Fruit fly (Drosophila melanogaster) whole organism, embryonic: ENCODE data around the gene CG43922.

Experiments
- ATbp ChIP-seq: fragments of 200-800 bp; sonication (Bioruptor generic); optimal IDR thresholded peaks from 2 replicates; lab custom pipeline; 2017; ENCODE audit warnings: missing biosample characterization, mild to moderate bottlenecking, missing genetic modification characterization, missing genetic modification reagents
- B-H1 ChIP-seq: fragments of 200-800 bp; sonication (Bioruptor generic); IDR thresholded peaks from 3 replicates; pipeline ENCODE4 v1.3.6; 2022; ENCODE audit warnings: missing biosample characterization, missing genetic modification characterization
- C15 ChIP-seq: fragments of 200-800 bp; sonication (Bioruptor generic); IDR thresholded peaks from 3 replicates; pipeline ENCODE4 v1.3.6; 2022; ENCODE audit warnings: missing biosample characterization, missing genetic modification characterization
- CG10565 ChIP-seq: fragments of 200-800 bp; sonication (Bioruptor generic); optimal IDR thresholded peaks from 3 replicates; lab custom pipeline; 2016; ENCODE audit warnings: missing biosample characterization, mild to moderate bottlenecking, missing genetic modification characterization
- CG10654 ChIP-seq: fragments of 200-800 bp; sonication (Bioruptor generic); optimal IDR thresholded peaks from 2 replicates; lab custom pipeline; 2016; ENCODE audit warnings: missing biosample characterization, missing genetic modification characterization
- CG10959 ChIP-seq: fragments of 200-800 bp; sonication (Bioruptor generic); IDR thresholded peaks from 2 replicates; pipeline ENCODE4 v1.3.6; 2022; ENCODE audit warnings: missing biosample characterization, missing genetic modification characterization
- CG10979 ChIP-seq: fragments of 200-800 bp; sonication (Bioruptor generic); optimal IDR thresholded peaks from 2 replicates; lab custom pipeline; 2018; ENCODE audit warnings: missing biosample characterization, mild to moderate bottlenecking, missing genetic modification characterization, moderate library complexity
- CG12299 ChIP-seq: fragments of 200-800 bp; sonication (Bioruptor generic); optimal IDR thresholded peaks from 2 replicates; lab custom pipeline; 2018; ENCODE audit warnings: missing biosample characterization, mild to moderate bottlenecking, missing genetic modification characterization
- CG12942 ChIP-seq: fragments of 200-800 bp; sonication (Bioruptor generic); optimal IDR thresholded peaks from 3 replicates; lab custom pipeline; 2016; ENCODE audit warnings: missing biosample characterization, missing genetic modification characterization
- CG18619 ChIP-seq: fragments of 200-800 bp; sonication (Bioruptor generic); optimal IDR thresholded peaks from 3 replicates; lab custom pipeline; 2017; ENCODE audit warnings: missing biosample characterization, mild to moderate bottlenecking, missing genetic modification characterization
- CG4854 ChIP-seq: fragments of 200-800 bp; sonication (Bioruptor generic); optimal IDR thresholded peaks from 2 replicates; lab custom pipeline; 2016; ENCODE audit warnings: missing biosample characterization, missing genetic modification characterization, inconsistent platforms
- CG7987 ChIP-seq: fragments of 200-800 bp; sonication (Bioruptor generic); optimal IDR thresholded peaks from 2 replicates; lab custom pipeline; 2018; ENCODE audit warnings: missing biosample characterization, mild to moderate bottlenecking, missing genetic modification characterization, moderate library complexity
- CG8089 ChIP-seq: fragments of 200-800 bp; sonication (Bioruptor generic); optimal IDR thresholded peaks from 3 replicates; lab custom pipeline; 2016; ENCODE audit warnings: missing biosample characterization, missing genetic modification characterization
- CG8765 ChIP-seq: fragments of 200-800 bp; sonication (Bioruptor generic); IDR thresholded peaks from 2 replicates; pipeline ENCODE4 v1.3.6; 2022; ENCODE audit warnings: missing biosample characterization, missing genetic modification characterization
- CG9437 ChIP-seq: fragments of 200-800 bp; sonication (Bioruptor generic); optimal IDR thresholded peaks from 2 replicates; lab custom pipeline; 2018; ENCODE audit warnings: missing biosample characterization, mild to moderate bottlenecking, missing genetic modification characterization
- CTCF ChIP-seq: fragments of 200-800 bp; sonication (Bioruptor generic); optimal IDR thresholded peaks from 2 replicates; lab custom pipeline; 2017; ENCODE audit warnings: missing biosample characterization, mild to moderate bottlenecking, missing genetic modification characterization, moderate library complexity
- D ChIP-seq, 2 experiments: fragments of 200-800 bp in 1 of 2; fragments of >200 bp in 1 of 2; sonication (Bioruptor generic) in 1 of 2; optimal IDR thresholded peaks; 2 replicates in 1 of 2; 3 replicates in 1 of 2; lab custom pipeline; 2017; ENCODE audit warnings: mild to moderate bottlenecking in 1 of 2, missing biosample characterization in 1 of 2, missing genetic modification characterization in 1 of 2, missing genetic modification reagents in 1 of 2
- Dek ChIP-seq: fragments of 200-800 bp; sonication (Bioruptor generic); optimal IDR thresholded peaks from 3 replicates; lab custom pipeline; 2019; ENCODE audit warnings: missing biosample characterization, mild to moderate bottlenecking, missing genetic modification characterization, moderate library complexity
- Dfd ChIP-seq, 2 experiments: fragments of >200 bp; optimal IDR thresholded peaks; 2 replicates each; lab custom pipeline; 2017; ENCODE audit warnings: missing biosample characterization in 2 of 2, missing genetic modification characterization in 2 of 2
- Dref ChIP-seq: fragments of 200-800 bp; sonication (Bioruptor generic); IDR thresholded peaks from 2 replicates; pipeline ENCODE4 v1.3.6; 2022; ENCODE audit warnings: missing biosample characterization, missing genetic modification characterization
- Drgx ChIP-seq: fragments of 200-800 bp; sonication (Bioruptor generic); IDR thresholded peaks from 2 replicates; pipeline ENCODE4 v1.3.6; 2022; ENCODE audit warnings: missing biosample characterization, missing genetic modification characterization
- Ets65A ChIP-seq: fragments of 200-800 bp; sonication (Bioruptor generic); peaks from one replicate; lab custom pipeline; 2016; ENCODE audit warnings: missing biosample characterization, missing genetic modification characterization
- Ets97D ChIP-seq: fragments of 200-800 bp; sonication (Bioruptor generic); optimal IDR thresholded peaks from 3 replicates; lab custom pipeline; 2016; ENCODE audit warnings: missing biosample characterization, missing genetic modification characterization
- Fer3 ChIP-seq: fragments of 200-800 bp; sonication (Bioruptor generic); optimal IDR thresholded peaks from 2 replicates; lab custom pipeline; 2018; ENCODE audit warnings: missing biosample characterization, mild to moderate bottlenecking, missing genetic modification characterization, moderate library complexity
- Lhr ChIP-seq: fragments of 200-800 bp; sonication (Bioruptor generic); optimal IDR thresholded peaks from 3 replicates; lab custom pipeline; 2017; ENCODE audit warnings: mild to moderate bottlenecking, missing biosample characterization, missing genetic modification reagents, missing genetic modification characterization
- Lim3 ChIP-seq: fragments of 200-800 bp; sonication (Bioruptor generic); IDR thresholded peaks from 2 replicates; pipeline ENCODE4 v1.3.6; 2022; ENCODE audit warnings: missing biosample characterization, missing genetic modification characterization
- MESR4 ChIP-seq: fragments of 200-800 bp; sonication (Bioruptor generic); optimal IDR thresholded peaks from 2 replicates; lab custom pipeline; 2018; ENCODE audit warnings: missing biosample characterization, mild to moderate bottlenecking, missing genetic modification characterization, moderate library complexity
- NK7.1 ChIP-seq: fragments of 200-800 bp; sonication (Bioruptor generic); optimal IDR thresholded peaks from 3 replicates; lab custom pipeline; 2016; ENCODE audit warnings: missing biosample characterization, missing genetic modification characterization
- Opbp ChIP-seq: fragments of 200-800 bp; sonication (Bioruptor generic); IDR thresholded peaks from 3 replicates; pipeline ENCODE4 v1.3.6; 2022; ENCODE audit warnings: missing biosample characterization, missing genetic modification characterization; ENCODE audit not compliant: partially characterized antibody
- Poxn ChIP-seq: fragments of 200-800 bp; sonication (Bioruptor generic); IDR thresholded peaks from 2 replicates; pipeline ENCODE4 v1.3.6; 2022; ENCODE audit warnings: missing biosample characterization, missing genetic modification characterization
- Ptx1 ChIP-seq: fragments of 200-800 bp; sonication (Bioruptor generic); IDR thresholded peaks from 2 replicates; pipeline ENCODE4 v1.3.6; 2022; ENCODE audit warnings: missing biosample characterization, missing genetic modification characterization
- Trl ChIP-seq, 3 experiments: fragments of >200 bp in 2 of 3; fragments of 200-800 bp in 1 of 3; sonication (Bioruptor generic) in 1 of 3; optimal IDR thresholded peaks; 2 replicates in 1 of 3; 3 replicates in 2 of 3; lab custom pipeline; 2016 to 2017; ENCODE audit warnings: missing biosample characterization in 1 of 3, missing genetic modification characterization in 1 of 3
- btn ChIP-seq: fragments of 200-800 bp; sonication (Bioruptor generic); optimal IDR thresholded peaks from 2 replicates; lab custom pipeline; 2016; ENCODE audit warnings: missing biosample characterization, missing genetic modification characterization
- cad ChIP-seq: fragments of >200 bp; optimal IDR thresholded peaks from 2 replicates; lab custom pipeline; 2017; ENCODE audit warnings: missing biosample characterization, missing genetic modification characterization
- cwo ChIP-seq: fragments of 200-800 bp; sonication (Bioruptor generic); optimal IDR thresholded peaks from 3 replicates; lab custom pipeline; 2017; ENCODE audit warnings: missing biosample characterization, missing genetic modification characterization, mild to moderate bottlenecking, moderate library complexity, missing genetic modification reagents
- dmrt11E ChIP-seq: fragments of 200-800 bp; sonication (Bioruptor generic); optimal IDR thresholded peaks from 3 replicates; lab custom pipeline; 2018; ENCODE audit warnings: missing biosample characterization, mild to moderate bottlenecking, missing genetic modification characterization, moderate library complexity
- dysf ChIP-seq: fragments of 200-800 bp; sonication (Bioruptor generic); IDR thresholded peaks from 3 replicates; pipeline ENCODE4 v1.3.6; 2022; ENCODE audit warnings: missing biosample characterization, missing genetic modification characterization
- eve ChIP-seq, 2 experiments: fragments of >200 bp; optimal IDR thresholded peaks; 2 replicates each; lab custom pipeline; 2017; ENCODE audit warnings: missing biosample characterization in 2 of 2, missing genetic modification characterization in 2 of 2
- fd102C ChIP-seq: fragments of 200-800 bp; sonication (Bioruptor generic); optimal IDR thresholded peaks from 2 replicates; lab custom pipeline; 2018; ENCODE audit warnings: missing biosample characterization, mild to moderate bottlenecking, missing genetic modification characterization, moderate library complexity
- inv ChIP-seq: fragments of 200-800 bp; sonication (Bioruptor generic); IDR thresholded peaks from 2 replicates; pipeline ENCODE4 v1.3.6; 2022; ENCODE audit warnings: missing biosample characterization, missing genetic modification characterization; ENCODE audit not compliant: partially characterized antibody
- pan ChIP-seq, 4 experiments: fragments of >200 bp in 3 of 4; fragments of 200-800 bp in 1 of 4; sonication (Bioruptor generic) in 1 of 4; optimal IDR thresholded peaks in 3 of 4; IDR thresholded peaks in 1 of 4; 2 replicates each; pipeline versions ENCODE4 v1.3.6 to Lab custom; 2017 to 2022; ENCODE audit warnings: missing biosample characterization in 2 of 4, missing genetic modification characterization in 2 of 4, mixed read lengths in 1 of 4
- scrt ChIP-seq: fragments of 200-800 bp; sonication (Bioruptor generic); optimal IDR thresholded peaks from 2 replicates; lab custom pipeline; 2018; ENCODE audit warnings: missing biosample characterization, mild to moderate bottlenecking, missing genetic modification characterization, moderate library complexity
- shn ChIP-seq: fragments of 200-800 bp; sonication (Bioruptor generic); optimal IDR thresholded peaks from 3 replicates; lab custom pipeline; 2016; ENCODE audit warnings: missing biosample characterization, missing genetic modification characterization
- tll ChIP-seq, 2 experiments: fragments of 200-800 bp in 1 of 2; fragments of >200 bp in 1 of 2; sonication (Bioruptor generic) in 1 of 2; optimal IDR thresholded peaks; 2 replicates each; lab custom pipeline; 2017 to 2019; ENCODE audit warnings: missing biosample characterization in 2 of 2, missing genetic modification characterization in 2 of 2, mild to moderate bottlenecking in 1 of 2, moderate library complexity in 1 of 2

Gene CG43922

DNA sequence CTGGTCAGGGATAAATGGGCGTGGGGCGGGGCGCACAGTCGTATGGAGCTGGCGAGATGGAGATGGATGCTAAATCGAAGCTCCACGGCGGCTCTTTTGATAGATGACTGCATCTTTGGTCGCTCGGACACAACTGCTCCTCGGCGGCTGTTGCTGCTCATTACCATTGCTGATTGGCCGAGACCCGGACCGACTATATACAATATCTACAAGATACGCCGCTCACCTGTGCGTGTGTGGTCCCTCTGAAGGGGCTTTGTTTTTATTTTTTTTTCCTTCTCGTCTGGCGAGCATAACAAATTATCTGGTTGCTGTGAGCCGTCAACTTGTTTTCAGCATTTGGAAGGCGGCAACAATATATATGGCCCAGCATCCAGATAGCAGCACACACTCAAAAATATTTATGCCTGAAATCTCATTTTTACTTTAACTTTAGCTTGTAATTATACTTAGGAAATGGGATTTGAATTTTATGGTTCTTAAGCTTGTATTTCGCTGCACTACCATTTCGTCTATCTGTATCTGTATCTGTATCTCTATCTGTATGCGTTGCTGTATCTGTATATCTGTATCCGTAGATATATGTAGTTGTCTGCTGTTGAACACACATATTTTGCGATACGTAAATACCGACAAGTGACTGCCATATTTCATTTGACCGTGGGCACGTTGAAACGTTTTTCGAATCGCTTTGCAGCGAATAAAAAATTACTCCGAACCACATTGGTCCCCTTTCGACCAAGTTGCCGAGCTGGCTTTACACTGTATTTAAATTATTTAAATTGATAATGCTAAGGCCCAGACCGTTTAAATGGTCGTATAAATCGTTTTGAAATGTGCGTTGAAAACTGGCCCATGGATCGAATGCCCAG lies 34.4 kb downstream of the CG43922 start (continued):
- TF ChIP-seq fd102C: no peak
- TF ChIP-seq B-H1 (GFP tag; lab: Robert Waterston, UW): no peak
- no peak for TF ChIP-seq Lhr
- TF ChIP-seq CG10959 (GFP tag; lab: Robert Waterston, UW): no peak
- TF ChIP-seq btn: no peak
- TF ChIP-seq CG18619 (GFP tag; lab: Kevin White, UChicago): no peak
- no peak for TF ChIP-seq CG9437 (GFP tag; lab: Kevin White, UChicago)
- TF ChIP-seq CG4854: no peak
- no peak for TF ChIP-seq Poxn (GFP tag; lab: Robert Waterston, UW)
- peak in 1 of 2 experiments; percentile 35 for TF ChIP-seq eve (GFP tag; optimal IDR thresholded peaks at IDR 0.05; lab: Kevin White, UChicago)
- no peak for TF ChIP-seq NK7.1 (GFP tag; lab: Kevin White, UChicago)
- no peak for TF ChIP-seq C15 (GFP tag; lab: Robert Waterston, UW)
- no peak for TF ChIP-seq Dref
- TF ChIP-seq Ptx1 (GFP tag; lab: Robert Waterston, UW): no peak
- 0 out of 3 replicates have a peak, but pooled peaks have one; percentile 17 for TF ChIP-seq dysf (GFP tag; lab: Robert Waterston, UW)
- no peak for TF ChIP-seq Trl (optimal IDR thresholded peaks at IDR 0.05; lab: Kevin White, UChicago)
- no peak for TF ChIP-seq Trl (GFP tag; optimal IDR thresholded peaks at IDR 0.05; lab: Kevin White, UChicago)

DNA sequence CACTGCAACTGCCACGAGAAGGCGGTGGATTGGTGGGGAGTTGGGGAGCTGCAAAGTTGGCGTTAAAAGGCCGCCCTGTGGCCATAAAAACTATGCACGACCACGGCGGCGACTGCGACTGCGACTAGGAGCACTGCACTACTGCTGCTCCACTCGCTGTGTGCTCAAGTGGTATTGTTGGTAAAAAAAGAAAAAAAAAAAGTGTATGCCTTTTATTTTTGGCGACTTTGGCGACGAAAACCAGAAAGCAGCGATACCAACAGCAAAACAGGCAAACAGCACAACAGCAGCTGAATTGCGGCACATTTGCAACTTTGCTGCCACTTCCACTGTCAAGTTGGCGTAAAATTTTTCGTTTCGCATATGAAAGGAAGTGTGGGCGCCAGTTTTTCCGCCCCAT lies 37.2 kb downstream of the CG43922 start:
- TF ChIP-seq Drgx (GFP tag; lab: Robert Waterston, UW) (peak; percentile 56), Lim3 (GFP tag; lab: Robert Waterston, UW) (0 out of 2 replicates have a peak, but pooled peaks have one; percentile 23), cwo (no peak), Dfd (GFP tag; optimal IDR thresholded peaks at IDR 0.05; lab: Kevin White, UChicago) (no peak)

DNA sequence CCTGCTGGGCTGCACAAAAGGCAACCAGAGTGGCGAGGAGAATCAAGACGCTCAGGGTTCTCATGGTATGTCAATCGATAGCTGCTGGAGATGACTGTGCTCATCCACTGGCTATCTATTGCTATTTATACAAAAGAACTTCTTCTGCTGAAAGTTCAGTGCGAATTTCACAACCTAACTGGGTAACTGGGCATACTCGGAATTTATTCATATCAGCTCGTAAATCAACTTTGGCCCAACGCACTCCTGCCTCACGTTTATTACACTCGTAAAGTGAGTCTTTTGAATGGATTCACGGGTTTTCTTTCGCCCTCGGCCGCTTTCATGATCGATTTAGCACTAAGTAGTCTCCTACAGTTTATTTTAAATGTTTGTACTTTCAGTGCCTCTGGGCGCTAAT lies 44.2 kb downstream of the CG43922 start, which contains the start of gene CG13983:
Gene CG13983, minus strand, starts transcription at position 101 of the 400 bp plus-strand sequence.
- TF ChIP-seq CG12299 (tag; lab: Kevin White, UChicago): no peak
- TF ChIP-seq Ets97D (GFP tag; lab: Kevin White, UChicago): no peak
- no peak for TF ChIP-seq CG12942
- TF ChIP-seq CG8765: no peak
- TF ChIP-seq, all 482 proteins: peak for 0

DNA sequence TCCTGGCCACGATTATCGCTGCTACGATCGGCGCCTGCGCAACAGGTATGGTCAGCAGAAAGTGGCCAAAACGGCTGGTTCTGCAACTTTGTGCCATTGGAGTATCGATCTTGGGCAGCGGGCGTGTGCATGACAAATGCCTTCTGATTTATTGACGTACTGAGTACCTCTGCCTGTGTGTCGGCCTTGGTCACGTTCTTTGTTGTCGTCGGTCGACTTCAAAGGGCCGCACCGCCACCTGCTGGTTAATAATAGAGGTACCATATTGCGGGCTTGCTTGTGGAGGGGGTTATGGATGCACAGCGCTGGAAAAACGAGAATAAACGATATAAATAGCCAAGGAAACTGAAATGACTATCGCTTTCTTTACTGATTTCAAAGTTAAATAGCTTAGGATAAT lies 48.9 kb downstream of the CG43922 start:
- no peak for TF ChIP-seq CG7987
- no peak for TF ChIP-seq scrt
- no peak for TF ChIP-seq Opbp (GFP tag; lab: Robert Waterston, UW)
- no peak for TF ChIP-seq shn (GFP tag; lab: Kevin White, UChicago)
- no peak for TF ChIP-seq CG10565 (GFP tag; lab: Kevin White, UChicago)
- TF ChIP-seq pan (optimal IDR thresholded peaks at IDR 0.05; lab: Kevin White, UChicago): peak in 1 of 2 experiments; percentile 40
- TF ChIP-seq pan (GFP tag; optimal IDR thresholded peaks at IDR 0.05 in 1 of 2, IDR thresholded peaks at IDR 0.05 in 1 of 2): peak in 1 of 2 experiments; percentile 59
- no peak for TF ChIP-seq inv (GFP tag; lab: Robert Waterston, UW)
- peak; percentile 16 for TF ChIP-seq cad (GFP tag; lab: Kevin White, UChicago)
- no peak for TF ChIP-seq Dek
- no peak for TF ChIP-seq Fer3 (tag; lab: Kevin White, UChicago)
- TF ChIP-seq CTCF: peak; percentile 39
- no peak for TF ChIP-seq D (optimal IDR thresholded peaks at IDR 0.05; lab: Kevin White, UChicago)
- TF ChIP-seq D (GFP tag; optimal IDR thresholded peaks at IDR 0.05; lab: Kevin White, UChicago): no peak
- TF ChIP-seq CG10654 (GFP tag; lab: Kevin White, UChicago): no peak
- TF ChIP-seq ATbp (GFP tag; lab: Kevin White, UChicago): no peak
- peak; percentile 13 for TF ChIP-seq Ets65A (GFP tag; lab: Kevin White, UChicago)
- TF ChIP-seq tll (GFP tag; optimal IDR thresholded peaks at IDR 0.05; lab: Kevin White, UChicago): peak in 1 of 2 experiments; percentile 33
- no peak for TF ChIP-seq CG10979 (tag; lab: Kevin White, UChicago)
- no peak for TF ChIP-seq dmrt11E
- TF ChIP-seq MESR4 (GFP tag; lab: Kevin White, UChicago): no peak
- TF ChIP-seq CG8089 (GFP tag; lab: Kevin White, UChicago): no peak
